Fruit fly (Drosophila melanogaster) whole organism, pupa: ENCODE measurements around the gene nmd.
A peak's percentile ranks its signal among the peaks of the same experiment; 100 is the strongest.

Source experiments
- CG10348 ChIP-seq: fragments of 200-800 bp; sonication (Bioruptor generic); IDR thresholded peaks from 2 replicates; pipeline ENCODE4 v1.3.6; 2022; ENCODE audit warnings: missing biosample characterization, missing genetic modification characterization
- CG12605 ChIP-seq: fragments of 200-800 bp; sonication (Bioruptor generic); IDR thresholded peaks from 2 replicates; pipeline ENCODE4 v1.3.6; 2022; ENCODE audit warnings: missing biosample characterization, missing genetic modification characterization
- CG13204 ChIP-seq: fragments of 200-800 bp; sonication (Bioruptor generic); optimal IDR thresholded peaks from 2 replicates; lab custom pipeline; 2018; ENCODE audit warnings: missing biosample characterization, mild to moderate bottlenecking, missing genetic modification characterization, moderate library complexity
- CG14655 ChIP-seq: fragments of 200-800 bp; sonication (Bioruptor generic); optimal IDR thresholded peaks from 3 replicates; lab custom pipeline; 2017; ENCODE audit warnings: mild to moderate bottlenecking, missing biosample characterization, missing genetic modification reagents, missing genetic modification characterization
- CG15710 ChIP-seq: fragments of 200-800 bp; sonication (Bioruptor generic); optimal IDR thresholded peaks from 2 replicates; lab custom pipeline; 2018; ENCODE audit warnings: missing biosample characterization, mild to moderate bottlenecking, missing genetic modification characterization, moderate library complexity
- CG17806 ChIP-seq: fragments of 200-800 bp; sonication (Bioruptor generic); optimal IDR thresholded peaks from 2 replicates; lab custom pipeline; 2018; ENCODE audit warnings: missing biosample characterization, mild to moderate bottlenecking, missing genetic modification characterization, moderate library complexity
- CG32121 ChIP-seq: fragments of 200-800 bp; sonication (Bioruptor generic); IDR thresholded peaks from 2 replicates; pipeline ENCODE4 v1.3.6; 2022; ENCODE audit warnings: missing biosample characterization, missing genetic modification characterization
- CG34367 ChIP-seq: fragments of 200-800 bp; sonication (Bioruptor generic); optimal IDR thresholded peaks from 2 replicates; lab custom pipeline; 2018; ENCODE audit warnings: missing biosample characterization, mild to moderate bottlenecking, missing genetic modification characterization
- CG4496 ChIP-seq: fragments of 200-800 bp; sonication (Bioruptor generic); IDR thresholded peaks from 3 replicates; pipeline ENCODE4 v1.3.6; 2022; ENCODE audit warnings: missing biosample characterization, missing genetic modification characterization
- CG8159 ChIP-seq: fragments of 200-800 bp; sonication (Bioruptor generic); optimal IDR thresholded peaks from 3 replicates; lab custom pipeline; 2018; ENCODE audit warnings: missing biosample characterization, mild to moderate bottlenecking, missing genetic modification characterization, moderate library complexity
- CG8301 ChIP-seq: fragments of 200-800 bp; sonication (Bioruptor generic); optimal IDR thresholded peaks from 2 replicates; lab custom pipeline; 2018; ENCODE audit warnings: missing biosample characterization, mild to moderate bottlenecking, missing genetic modification characterization
- CG9948 ChIP-seq: fragments of 200-800 bp; sonication (Bioruptor generic); optimal IDR thresholded peaks from 2 replicates; lab custom pipeline; 2018; ENCODE audit warnings: missing biosample characterization, mild to moderate bottlenecking, missing genetic modification characterization, moderate library complexity
- D1 ChIP-seq: fragments of 200-800 bp; sonication (Bioruptor generic); optimal IDR thresholded peaks from 2 replicates; lab custom pipeline; 2018; ENCODE audit warnings: missing biosample characterization, mild to moderate bottlenecking, missing genetic modification characterization, moderate library complexity
- EcR ChIP-seq: fragments of 200-800 bp; sonication (Bioruptor generic); optimal IDR thresholded peaks from 3 replicates; lab custom pipeline; 2019; ENCODE audit warnings: missing biosample characterization, missing genetic modification characterization, mild to moderate bottlenecking, moderate library complexity, missing genetic modification reagents
- Ets98B ChIP-seq: fragments of 200-800 bp; sonication (Bioruptor generic); IDR thresholded peaks from 2 replicates; pipeline ENCODE4 v1.3.6; 2022; ENCODE audit warnings: missing biosample characterization, missing genetic modification characterization
- Pif1A ChIP-seq: fragments of 200-800 bp; sonication (Bioruptor generic); optimal IDR thresholded peaks from 3 replicates; lab custom pipeline; 2016; ENCODE audit warnings: missing biosample characterization, missing genetic modification characterization
- Pif1B ChIP-seq: fragments of 200-800 bp; sonication (Bioruptor generic); optimal IDR thresholded peaks from 3 replicates; lab custom pipeline; 2016; ENCODE audit warnings: missing biosample characterization, missing genetic modification characterization
- Snoo ChIP-seq: fragments of 200-800 bp; sonication (Bioruptor generic); optimal IDR thresholded peaks from 3 replicates; lab custom pipeline; 2017; ENCODE audit warnings: missing biosample characterization, mild to moderate bottlenecking, missing genetic modification characterization, inconsistent platforms
- fd96Ca ChIP-seq: fragments of 200-800 bp; sonication (Bioruptor generic); IDR thresholded peaks from 3 replicates; pipeline ENCODE4 v1.3.6; 2022; ENCODE audit warnings: missing biosample characterization, missing genetic modification characterization
- gl ChIP-seq: fragments of 200-800 bp; sonication (Bioruptor generic); optimal IDR thresholded peaks from 2 replicates; lab custom pipeline; 2018; ENCODE audit warnings: missing biosample characterization, mild to moderate bottlenecking, missing genetic modification characterization
- rn ChIP-seq: fragments of 200-800 bp; sonication (Bioruptor generic); IDR thresholded peaks from 2 replicates; pipeline ENCODE4 v1.3.6; 2022; ENCODE audit warnings: missing biosample characterization, missing genetic modification characterization

Gene nmd

dm6 chr2L:10278658-10279057, 25.1 kb downstream of the nmd start, which contains the start of gene Utx:
TSS of gene Utx (minus strand) at chr2L:10278811.
- TF ChIP-seq CG34367 (tag; lab: Kevin White, UChicago) (no peak), CG15710 (tag; lab: Kevin White, UChicago) (no peak), CG10348 (GFP tag; lab: Robert Waterston, UW) (no peak), Pif1A (no peak), gl (tag; lab: Kevin White, UChicago) (no peak), EcR (GFP tag; lab: Kevin White, UChicago) (no peak), Ets98B (no peak), CG12605 (GFP tag; lab: Robert Waterston, UW) (no peak)

dm6 chr2L:10277362-10277761, 26.4 kb downstream of the nmd start:
- no peak for TF ChIP-seq rn
- no peak for TF ChIP-seq CG32121
- TF ChIP-seq CG13204 (GFP tag; lab: Kevin White, UChicago): no peak
- TF ChIP-seq EcR (GFP tag; lab: Kevin White, UChicago): no peak
- TF ChIP-seq D1: no peak
- TF ChIP-seq CG4496 (GFP tag; lab: Robert Waterston, UW): no peak
- no peak for TF ChIP-seq Pif1A
- no peak for TF ChIP-seq Ets98B
- no peak for TF ChIP-seq CG14655 (GFP tag; lab: Kevin White, UChicago)
- no peak for TF ChIP-seq CG34367 (tag; lab: Kevin White, UChicago)
- no peak for TF ChIP-seq Snoo (tag; lab: Kevin White, UChicago)
- no peak for TF ChIP-seq CG8159 (tag; lab: Kevin White, UChicago)
- no peak for TF ChIP-seq CG10348 (GFP tag; lab: Robert Waterston, UW)
- no peak for TF ChIP-seq fd96Ca
- no peak for TF ChIP-seq CG15710 (tag; lab: Kevin White, UChicago)
- TF ChIP-seq, all 21 proteins: peak for 0

dm6 chr2L:10276846-10277245, 26.9 kb downstream of the nmd start:
- TF ChIP-seq Snoo (tag; lab: Kevin White, UChicago): no peak
- peak; percentile 46 for TF ChIP-seq Pif1B (GFP tag; lab: Kevin White, UChicago)
- no peak for TF ChIP-seq D1
- no peak for TF ChIP-seq CG15710 (tag; lab: Kevin White, UChicago)
- TF ChIP-seq Pif1A: peak; percentile 74
- no peak for TF ChIP-seq CG9948 (tag; lab: Kevin White, UChicago)
- TF ChIP-seq Ets98B: no peak; the same call in 1 of the 2 replicates
- TF ChIP-seq CG8301 (tag; lab: Kevin White, UChicago): no peak
- peak; percentile 47; the same call in 1 of the 2 replicates for TF ChIP-seq rn
- TF ChIP-seq CG12605 (GFP tag; lab: Robert Waterston, UW): peak; percentile 19; the same call in 1 of the 2 replicates
- TF ChIP-seq CG17806 (tag; lab: Kevin White, UChicago): peak; percentile 32
- no peak for TF ChIP-seq CG13204 (GFP tag; lab: Kevin White, UChicago)
- no peak for TF ChIP-seq fd96Ca
- TF ChIP-seq CG14655 (GFP tag; lab: Kevin White, UChicago): no peak
- TF ChIP-seq CG8159 (tag; lab: Kevin White, UChicago): no peak
- TF ChIP-seq CG34367 (tag; lab: Kevin White, UChicago): no peak
- TF ChIP-seq CG4496 (GFP tag; lab: Robert Waterston, UW): peak; percentile 74
- TF ChIP-seq gl (tag; lab: Kevin White, UChicago): peak; percentile 5
- TF ChIP-seq EcR (GFP tag; lab: Kevin White, UChicago): no peak
- peak; percentile 27 for TF ChIP-seq CG32121
- no peak for TF ChIP-seq CG10348 (GFP tag; lab: Robert Waterston, UW)

- TF ChIP-seq Snoo (tag; lab: Kevin White, UChicago): peak; percentile 45
- peak; percentile 75 for TF ChIP-seq CG17806 (tag; lab: Kevin White, UChicago)
- TF ChIP-seq CG15710 (tag; lab: Kevin White, UChicago): peak; percentile 37
- peak; percentile 67; the same call in 2 of the 3 replicates for TF ChIP-seq CG4496 (GFP tag; lab: Robert Waterston, UW)
- peak; percentile 64 for TF ChIP-seq CG12605 (GFP tag; lab: Robert Waterston, UW)
- TF ChIP-seq Ets98B: no peak; the same call in 1 of the 2 replicates
- peak; percentile 64 for TF ChIP-seq CG32121
- TF ChIP-seq CG8159 (tag; lab: Kevin White, UChicago): no peak
These were observed 27.3 kb downstream of the nmd start for dm6 chr2L:10276436-10276835.

dm6 chr2L:10272224-10272623, 31.5 kb downstream of the nmd start, which contains the start of gene trk:
TSS of gene trk (minus strand) at chr2L:10272324.
- TF ChIP-seq CG32121: no peak
- TF ChIP-seq Pif1A: no peak
- no peak for TF ChIP-seq CG13204 (GFP tag; lab: Kevin White, UChicago)
- TF ChIP-seq EcR (GFP tag; lab: Kevin White, UChicago): no peak
- TF ChIP-seq Pif1B (GFP tag; lab: Kevin White, UChicago): no peak
- TF ChIP-seq D1: no peak
- TF ChIP-seq CG9948 (tag; lab: Kevin White, UChicago): no peak
- no peak for TF ChIP-seq CG8301 (tag; lab: Kevin White, UChicago)
- TF ChIP-seq CG10348 (GFP tag; lab: Robert Waterston, UW): no peak
- no peak for TF ChIP-seq CG8159 (tag; lab: Kevin White, UChicago)
- TF ChIP-seq Ets98B: no peak
- no peak for TF ChIP-seq CG15710 (tag; lab: Kevin White, UChicago)
- TF ChIP-seq Snoo (tag; lab: Kevin White, UChicago): no peak
- no peak for TF ChIP-seq CG17806 (tag; lab: Kevin White, UChicago)
- no peak for TF ChIP-seq gl (tag; lab: Kevin White, UChicago)
- TF ChIP-seq CG34367 (tag; lab: Kevin White, UChicago): no peak
- TF ChIP-seq CG4496 (GFP tag; lab: Robert Waterston, UW): no peak
- TF ChIP-seq, all 21 proteins: peak for 0

DNA sequence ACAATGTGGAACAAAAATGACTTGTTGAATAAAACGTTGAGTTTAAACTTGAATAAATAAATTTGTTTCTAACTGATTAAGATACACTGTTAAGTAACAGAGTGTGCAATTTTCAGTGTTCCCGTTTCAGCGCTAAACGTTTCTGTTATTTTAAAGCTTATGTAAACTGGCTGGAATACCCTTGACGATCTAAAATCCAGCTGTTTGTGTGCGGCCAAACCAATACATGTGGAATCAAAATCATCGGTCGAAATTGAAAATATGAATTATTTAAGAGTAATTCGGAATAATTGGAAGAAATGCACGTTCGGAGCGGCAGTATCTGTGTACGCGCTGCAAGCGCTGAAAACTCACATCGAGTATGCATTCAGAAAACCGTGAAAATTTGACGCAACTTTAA, 33.9 kb downstream of the nmd start, which contains the start of gene Mulk:
Gene Mulk, plus strand, starts transcription at position 198 of the 400 bp plus-strand sequence.
- TF ChIP-seq CG13204 (GFP tag; lab: Kevin White, UChicago): no peak
